Worm (Caenorhabditis elegans): Measurements from ENCODE around the gene ehbp-1.

DNA sequence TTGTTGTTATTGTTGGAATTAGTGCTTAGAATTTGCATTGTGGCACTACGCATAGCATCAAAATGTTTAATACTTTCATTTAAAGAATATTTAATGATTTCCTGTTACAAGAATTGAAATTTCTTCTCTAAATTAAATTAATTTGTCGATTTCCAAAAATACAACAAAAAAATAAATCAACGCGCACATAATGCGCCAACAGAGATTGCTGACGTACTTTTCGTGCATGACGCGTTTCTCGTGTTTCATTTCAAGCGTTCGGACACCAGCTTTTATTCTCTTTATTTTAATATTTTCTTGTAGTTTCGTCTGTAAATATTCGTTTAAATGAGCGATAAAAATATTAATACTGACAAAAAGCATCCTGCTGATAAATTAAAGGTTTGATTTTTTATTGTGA is 36.9 kb upstream of the ehbp-1 start, which contains the start of gene eif-2Bdelta:
- TF ChIP-seq tab-1 (GFP tag; IDR thresholded peaks at IDR 0.05) (no peak), klf-2 (GFP tag; conservative IDR thresholded peaks at IDR 0.05) (no peak), ztf-29 (GFP tag; IDR thresholded peaks at IDR 0.05) (no peak), cog-1 (tag; optimal IDR thresholded peaks at IDR 0.05) (no peak), flt-1 (GFP tag; IDR thresholded peaks at IDR 0.05) (no peak), ref-1 (GFP tag; conservative IDR thresholded peaks at IDR 0.05) (no peak), ztf-23 (GFP tag; IDR thresholded peaks at IDR 0.05) (no peak), med-1 (GFP tag; optimal IDR thresholded peaks at IDR 0.05; ENCODE audit: insufficient read depth) (no peak), T22C8.4 (GFP tag; IDR thresholded peaks at IDR 0.05) (no peak)

Data from whole organism, midembryonic.